Worm (Caenorhabditis elegans): ENCODE measurements around the gene F56C3.4.

DNA sequence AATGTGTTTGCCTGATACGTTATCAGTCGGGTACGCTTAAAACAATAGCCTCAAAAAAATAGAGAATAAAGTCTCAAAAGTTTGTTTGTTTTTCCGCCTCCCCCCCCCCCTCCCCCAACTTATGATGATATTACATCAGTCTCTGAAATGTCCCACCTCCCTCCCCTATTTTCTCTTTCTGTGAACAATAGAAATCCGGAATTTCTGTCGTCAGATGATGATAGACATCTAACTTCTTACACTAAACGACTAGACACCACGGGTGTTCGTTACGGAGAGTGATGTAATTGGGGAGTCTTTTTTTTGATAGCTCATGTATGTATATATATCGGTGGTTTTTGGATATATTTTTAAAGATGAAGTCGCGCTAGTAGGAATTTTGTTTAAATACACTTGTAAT lies 33.9 kb upstream of the F56C3.4 start:
- TF ChIP-seq F49E8.2 (tag; optimal IDR thresholded peaks at IDR 0.05; ENCODE audit: insufficient read depth) (no peak), attf-6 (GFP tag; IDR thresholded peaks at IDR 0.05) (no peak), ekl-4 (GFP tag; IDR thresholded peaks at IDR 0.05) (no peak), chd-7 (tag; optimal IDR thresholded peaks at IDR 0.05) (no peak)

Measured in whole organism, young adult.